Worm (Caenorhabditis elegans): Measurements from ENCODE around the gene nucl-1.
A peak's percentile ranks its signal among the peaks of the same experiment; 100 is the strongest.

The nucl-1 gene

ce11 chrIV:8262671-8263070 is 26.7 kb downstream of the nucl-1 start (continued):
- no peak for TF ChIP-seq ets-4 (GFP tag; optimal IDR thresholded peaks at IDR 0.05)
- TF ChIP-seq hmg-20 (GFP tag; IDR thresholded peaks at IDR 0.05): no peak
- TF ChIP-seq F22D6.2 (tag; optimal IDR thresholded peaks at IDR 0.05): peak; percentile 26
- no peak for TF ChIP-seq F57C9.4 (tag; optimal IDR thresholded peaks at IDR 0.05)
- TF ChIP-seq Y53G8AR.9 (GFP tag; conservative IDR thresholded peaks at IDR 0.05): 0 out of 2 replicates have a peak, but pooled peaks have one; percentile 7
- TF ChIP-seq ceh-40 (GFP tag; IDR thresholded peaks at IDR 0.05): no peak
- TF ChIP-seq rcor-1 (GFP tag; IDR thresholded peaks at IDR 0.05): 0 out of 2 replicates have a peak, but pooled peaks have one; percentile 12
- TF ChIP-seq hsf-1 (GFP tag; IDR thresholded peaks at IDR 0.05): no peak
- no peak for TF ChIP-seq lag-1 (GFP tag; IDR thresholded peaks at IDR 0.05)

- TF ChIP-seq hmg-20 (GFP tag; IDR thresholded peaks at IDR 0.05): no peak
- no peak for TF ChIP-seq ceh-91 (GFP tag; IDR thresholded peaks at IDR 0.05)
- TF ChIP-seq let-607 (tag; optimal IDR thresholded peaks at IDR 0.05): peak; percentile 73 to 78
- TF ChIP-seq nfya-2 (GFP tag; IDR thresholded peaks at IDR 0.05): no peak
- 0 out of 2 replicates have a peak, but pooled peaks have one; percentile 36 for TF ChIP-seq cebp-2 (GFP tag; IDR thresholded peaks at IDR 0.05)
- no peak for TF ChIP-seq lsy-27 (tag; optimal IDR thresholded peaks at IDR 0.05; ENCODE audit: borderline replicate concordance, insufficient read depth)
- TF ChIP-seq attf-6 (GFP tag; IDR thresholded peaks at IDR 0.05): peak; percentile 30; the same call in 1 of the 2 replicates
- peak; percentile 20 for TF ChIP-seq atf-7 (tag; optimal IDR thresholded peaks at IDR 0.05)
- peak; percentile 15 for TF ChIP-seq lin-40 (tag; optimal IDR thresholded peaks at IDR 0.05)
- TF ChIP-seq snpc-1.1 (tag; optimal IDR thresholded peaks at IDR 0.05; ENCODE audit: insufficient read depth): no peak
- TF ChIP-seq dpff-1 (tag; optimal IDR thresholded peaks at IDR 0.05): peak; percentile 45
- 0 out of 2 replicates have a peak, but pooled peaks have one; percentile 10 for TF ChIP-seq pbrm-1 (GFP tag; IDR thresholded peaks at IDR 0.05)
- peak; percentile 24 for TF ChIP-seq fkh-3 (tag; optimal IDR thresholded peaks at IDR 0.05)
- peak; percentile 39 for TF ChIP-seq madf-10 (tag; optimal IDR thresholded peaks at IDR 0.05)
- TF ChIP-seq Y56A3A.18 (GFP tag; IDR thresholded peaks at IDR 0.05): peak; percentile 66
- peak; percentile 6 for TF ChIP-seq ets-4 (GFP tag; optimal IDR thresholded peaks at IDR 0.05)
- TF ChIP-seq tbp1 (GFP tag; optimal IDR thresholded peaks at IDR 0.05): peak; percentile 24
- TF ChIP-seq ZK185.1 (tag; optimal IDR thresholded peaks at IDR 0.05; ENCODE audit: poor library complexity, severe bottlenecking): peak; percentile 30
- TF ChIP-seq let-526 (GFP tag; IDR thresholded peaks at IDR 0.05): 0 out of 2 replicates have a peak, but pooled peaks have one; percentile 44
- no peak for TF ChIP-seq sptf-2 (GFP tag; optimal IDR thresholded peaks at IDR 0.05)
- peak; percentile 63 for TF ChIP-seq B0336.3 (GFP tag; IDR thresholded peaks at IDR 0.05)
- TF ChIP-seq hmg-1.2 (GFP tag; IDR thresholded peaks at IDR 0.05): peak; percentile 37; the same call in 1 of the 2 replicates
- TF ChIP-seq dpl-1 (GFP tag; optimal IDR thresholded peaks at IDR 0.05): no peak
- TF ChIP-seq nhr-80 (tag; optimal IDR thresholded peaks at IDR 0.05): peak; percentile 82
- TF ChIP-seq sea-2 (GFP tag; IDR thresholded peaks at IDR 0.05): 0 out of 2 replicates have a peak, but pooled peaks have one; percentile 12
- 0 out of 2 replicates have a peak, but pooled peaks have one; percentile 23 for TF ChIP-seq rcor-1 (GFP tag; IDR thresholded peaks at IDR 0.05)
- no peak; the same call in 1 of the 2 replicates for TF ChIP-seq ekl-4 (GFP tag; IDR thresholded peaks at IDR 0.05)
- peak; percentile 58; the same call in 1 of the 2 replicates for TF ChIP-seq Y53G8AR.9 (GFP tag; conservative IDR thresholded peaks at IDR 0.05)
- TF ChIP-seq unc-62 (GFP tag; optimal IDR thresholded peaks at IDR 0.05): peak; percentile 91
- TF ChIP-seq ztf-28 (GFP tag; IDR thresholded peaks at IDR 0.05): no peak
- no peak for TF ChIP-seq ccch-3 (GFP tag; optimal IDR thresholded peaks at IDR 0.05)
- TF ChIP-seq repo-1 (tag; optimal IDR thresholded peaks at IDR 0.05): peak; percentile 33
- TF ChIP-seq ztf-22 (GFP tag; optimal IDR thresholded peaks at IDR 0.05): peak; percentile 8
- TF ChIP-seq F10E7.11 (tag; optimal IDR thresholded peaks at IDR 0.05): no peak
- TF ChIP-seq Y95B8A.8 (GFP tag; IDR thresholded peaks at IDR 0.05): 0 out of 2 replicates have a peak, but pooled peaks have one; percentile 27
- TF ChIP-seq akir-1 (GFP tag; optimal IDR thresholded peaks at IDR 0.05): no peak
- TF ChIP-seq nfya-1 (tag; optimal IDR thresholded peaks at IDR 0.05; ENCODE audit: borderline replicate concordance, insufficient read depth): no peak
- no peak for TF ChIP-seq Y79H2A.3 (GFP tag; conservative IDR thresholded peaks at IDR 0.05)
- TF ChIP-seq F52B5.7 (tag; optimal IDR thresholded peaks at IDR 0.05): peak; percentile 63
Measured at ce11 chrIV:8260848-8261638, 28.3 kb downstream of the nucl-1 start, which contains the start of gene vit-6. TSS of gene vit-6 (plus strand) at chrIV:8261157.

Data from whole organism, young adult.